Worm (Caenorhabditis elegans) whole organism, young adult: ENCODE results near the gene jmjd-3.3.

Experiments
- B0019.2 ChIP-seq: fragments of 200-800 bp; sonication (Bioruptor generic); conservative IDR thresholded peaks from 2 replicates; pipeline ENCODE4 v1.3.6; 2022; ENCODE audit warnings: missing genetic modification reagents, missing genetic modification characterization, missing compliant biosample characterization
- B0336.3 ChIP-seq: fragments of 200-800 bp; sonication (Bioruptor generic); IDR thresholded peaks from 2 replicates; pipeline ENCODE4 v1.3.6; 2022; ENCODE audit warnings: missing genetic modification characterization, missing compliant biosample characterization
- C17E4.6 ChIP-seq: fragments of 200-800 bp; sonication (Bioruptor generic); IDR thresholded peaks from 2 replicates; pipeline ENCODE4 v1.3.6; 2022; ENCODE audit warnings: missing genetic modification reagents, missing genetic modification characterization, missing compliant biosample characterization
- D2030.7 ChIP-seq: fragments of 200-800 bp; sonication (Bioruptor generic); IDR thresholded peaks from 2 replicates; pipeline ENCODE4 v1.3.6; 2022; ENCODE audit warnings: missing genetic modification reagents, missing genetic modification characterization, missing compliant biosample characterization
- F10E7.11 ChIP-seq: sonication (generic microtip); optimal IDR thresholded peaks from 2 replicates; lab custom pipeline; 2017; ENCODE audit warnings: mild to moderate bottlenecking, missing genetic modification characterization, moderate library complexity, missing compliant biosample characterization
- F49E8.2 ChIP-seq: sonication (generic microtip); optimal IDR thresholded peaks from 3 replicates; lab custom pipeline; 2017; ENCODE audit warnings: missing genetic modification characterization, mild to moderate bottlenecking, missing compliant biosample characterization, antibody characterized with exemption, moderate library complexity; ENCODE audit not compliant: insufficient read depth
- F55B11.4 ChIP-seq: sonication (generic microtip); optimal IDR thresholded peaks from 2 replicates; lab custom pipeline; 2016; ENCODE audit warnings: missing compliant biosample characterization, missing genetic modification characterization, borderline replicate concordance; ENCODE audit not compliant: insufficient read depth
- K11D2.4 ChIP-seq: fragments of 200-800 bp; sonication (Bioruptor generic); IDR thresholded peaks from 2 replicates; pipeline ENCODE4 v1.3.6; 2022; ENCODE audit warnings: missing genetic modification reagents, missing genetic modification characterization, missing compliant biosample characterization
- K12H6.12 ChIP-seq: fragments of 200-800 bp; sonication (Bioruptor generic); optimal IDR thresholded peaks from 2 replicates; lab custom pipeline; 2018; ENCODE audit warnings: mild to moderate bottlenecking, missing genetic modification characterization, missing compliant biosample characterization
- Y53G8AR.9 ChIP-seq: fragments of 200-800 bp; sonication (Bioruptor generic); conservative IDR thresholded peaks from 2 replicates; pipeline ENCODE4 v1.3.6; 2022; ENCODE audit warnings: missing genetic modification reagents, missing genetic modification characterization, missing compliant biosample characterization
- Y67H2A.10 ChIP-seq: fragments of 200-800 bp; sonication (Bioruptor generic); conservative IDR thresholded peaks from 2 replicates; pipeline ENCODE4 v1.3.6; 2022; ENCODE audit warnings: missing genetic modification reagents, missing genetic modification characterization, missing compliant biosample characterization
- athp-1 ChIP-seq: sonication (generic microtip); optimal IDR thresholded peaks from 2 replicates; lab custom pipeline; 2017; ENCODE audit warnings: mild to moderate bottlenecking, missing genetic modification characterization, missing compliant biosample characterization
- attf-5 ChIP-seq: fragments of 200-800 bp; sonication (Bioruptor generic); optimal IDR thresholded peaks from 2 replicates; lab custom pipeline; 2018; ENCODE audit warnings: mild to moderate bottlenecking, missing genetic modification characterization, missing compliant biosample characterization
- bed-2 ChIP-seq: fragments of 200-800 bp; sonication (Bioruptor generic); IDR thresholded peaks from 2 replicates; pipeline ENCODE4 v1.3.6; 2022; ENCODE audit warnings: missing genetic modification reagents, missing genetic modification characterization, missing compliant biosample characterization
- ceh-79 ChIP-seq: sonication (generic microtip); optimal IDR thresholded peaks from 2 replicates; lab custom pipeline; 2017; ENCODE audit warnings: mild to moderate bottlenecking, missing genetic modification characterization, missing compliant biosample characterization
- ceh-91 ChIP-seq: fragments of 200-800 bp; sonication (Bioruptor generic); IDR thresholded peaks from 2 replicates; pipeline ENCODE4 v1.3.6; 2022; ENCODE audit warnings: missing genetic modification reagents, missing genetic modification characterization, missing compliant biosample characterization
- chd-7 ChIP-seq: sonication (generic microtip); optimal IDR thresholded peaks from 2 replicates; lab custom pipeline; 2016; ENCODE audit warnings: mild to moderate bottlenecking, missing genetic modification characterization, moderate library complexity, missing compliant biosample characterization
- dpl-1 ChIP-seq: fragments of 150-350 bp; optimal IDR thresholded peaks from 2 replicates; lab custom pipeline; 2014; ENCODE audit warnings: missing biosample characterization, missing genetic modification reagents, missing genetic modification characterization
- egrh-3 ChIP-seq: fragments of 200-800 bp; sonication (Bioruptor generic); IDR thresholded peaks from 2 replicates; pipeline ENCODE4 v1.3.6; 2022; ENCODE audit warnings: missing genetic modification reagents, missing genetic modification characterization, missing compliant biosample characterization
- let-607 ChIP-seq, 2 experiments: fragments of 200-800 bp in 1 of 2; sonication (Bioruptor generic) in 1 of 2; sonication (generic microtip) in 1 of 2; optimal IDR thresholded peaks; 2 replicates each; lab custom pipeline; 2016 to 2018; ENCODE audit warnings: mild to moderate bottlenecking in 2 of 2, missing compliant biosample characterization in 2 of 2, missing genetic modification characterization in 2 of 2, moderate library complexity in 2 of 2, missing genotype in 1 of 2
- lir-1 ChIP-seq: fragments of 200-800 bp; sonication (Bioruptor generic); conservative IDR thresholded peaks from 2 replicates; pipeline ENCODE4 v1.3.6; 2022; ENCODE audit warnings: missing genetic modification reagents, missing genetic modification characterization, missing compliant biosample characterization
- madf-3 ChIP-seq: fragments of 200-800 bp; sonication (Bioruptor generic); IDR thresholded peaks from 2 replicates; pipeline ENCODE4 v1.3.6; 2022; ENCODE audit warnings: missing genetic modification reagents, missing genetic modification characterization, missing compliant biosample characterization
- nhr-120 ChIP-seq: fragments of 200-800 bp; sonication (Bioruptor generic); IDR thresholded peaks from 2 replicates; pipeline ENCODE4 v1.3.6; 2022; ENCODE audit warnings: missing genetic modification characterization, missing compliant biosample characterization
- nhr-179 ChIP-seq: sonication (generic microtip); optimal IDR thresholded peaks from 2 replicates; lab custom pipeline; 2016; ENCODE audit warnings: mild to moderate bottlenecking, missing genetic modification characterization, missing compliant biosample characterization
- nhr-80 ChIP-seq: sonication (generic microtip); optimal IDR thresholded peaks from 2 replicates; lab custom pipeline; 2016; ENCODE audit warnings: missing genetic modification characterization, missing compliant biosample characterization
- pbrm-1 ChIP-seq: fragments of 200-800 bp; sonication (Bioruptor generic); IDR thresholded peaks from 2 replicates; pipeline ENCODE4 v1.3.6; 2022; ENCODE audit warnings: missing genetic modification reagents, missing genetic modification characterization, missing compliant biosample characterization
- pha-4 ChIP-seq: fragments of 150-350 bp; sonication (generic microtip); optimal IDR thresholded peaks from 2 replicates; lab custom pipeline; 2014; ENCODE audit warnings: missing biosample characterization, missing genetic modification reagents, missing genetic modification characterization
- repo-1 ChIP-seq: sonication (generic microtip); optimal IDR thresholded peaks from 2 replicates; lab custom pipeline; 2017; ENCODE audit warnings: mild to moderate bottlenecking, missing genetic modification characterization, missing compliant biosample characterization
- rpc-1 ChIP-seq, 2 experiments: fragments of 150-350 bp in 1 of 2; sonication (generic microtip) in 1 of 2; optimal IDR thresholded peaks; 2 replicates each; lab custom pipeline; 2014 to 2018; ENCODE audit warnings: missing biosample characterization in 1 of 2, missing genetic modification characterization in 1 of 2, missing genetic modification reagents in 1 of 2, missing genotype in 1 of 2
- sea-2 ChIP-seq: fragments of 200-800 bp; sonication (Bioruptor generic); IDR thresholded peaks from 2 replicates; pipeline ENCODE4 v1.3.6; 2022; ENCODE audit warnings: missing genetic modification characterization, missing compliant biosample characterization
- snpc-1.1 ChIP-seq: sonication (generic microtip); optimal IDR thresholded peaks from 2 replicates; lab custom pipeline; 2017; ENCODE audit warnings: missing genetic modification characterization, mild to moderate bottlenecking, missing compliant biosample characterization, antibody characterized with exemption, moderate library complexity, missing genotype, missing genetic modification reagents; ENCODE audit not compliant: insufficient read depth
- snpc-4 ChIP-seq, 5 experiments: fragments of 150-350 bp in 1 of 5; sonication (generic microtip) in 4 of 5; optimal IDR thresholded peaks; 2 replicates each; lab custom pipeline; 2014 to 2018; ENCODE audit warnings: missing genetic modification characterization in 5 of 5, missing biosample characterization in 3 of 5, antibody characterized with exemption in 2 of 5, mild to moderate bottlenecking in 2 of 5, missing compliant biosample characterization in 2 of 5, missing genotype in 2 of 5, moderate library complexity in 2 of 5, missing genetic modification reagents in 1 of 5
- sptf-2 ChIP-seq: fragments of 200-800 bp; sonication (Bioruptor generic); optimal IDR thresholded peaks from 2 replicates; lab custom pipeline; 2018; ENCODE audit warnings: mild to moderate bottlenecking, missing genetic modification characterization, missing compliant biosample characterization
- tbx-9 ChIP-seq: sonication (generic microtip); optimal IDR thresholded peaks from 2 replicates; lab custom pipeline; 2016; ENCODE audit warnings: borderline replicate concordance, missing genetic modification characterization, inconsistent platforms, missing compliant biosample characterization
- tlf-1 ChIP-seq: fragments of 200-800 bp; sonication (Bioruptor generic); optimal IDR thresholded peaks from 2 replicates; lab custom pipeline; 2018; ENCODE audit warnings: mild to moderate bottlenecking, missing genetic modification characterization, missing compliant biosample characterization
- unc-130 ChIP-seq: sonication (generic microtip); optimal IDR thresholded peaks from 2 replicates; lab custom pipeline; 2016; ENCODE audit warnings: missing genetic modification reagents, missing genetic modification characterization, missing compliant biosample characterization
- unc-62 ChIP-seq: fragments of 150-350 bp; optimal IDR thresholded peaks from 2 replicates; lab custom pipeline; 2014; ENCODE audit warnings: missing biosample characterization, missing genetic modification reagents, missing genetic modification characterization
- xnd-1 ChIP-seq: sonication (generic microtip); optimal IDR thresholded peaks from 2 replicates; lab custom pipeline; 2016; ENCODE audit warnings: missing genotype, missing genetic modification reagents, missing genetic modification characterization, missing compliant biosample characterization
- zfh-2 ChIP-seq: fragments of 200-800 bp; sonication (Bioruptor generic); conservative IDR thresholded peaks from 2 replicates; pipeline ENCODE4 v1.3.6; 2022; ENCODE audit warnings: missing genetic modification reagents, missing genetic modification characterization, missing compliant biosample characterization
- zim-3 ChIP-seq: sonication (generic microtip); optimal IDR thresholded peaks from 2 replicates; lab custom pipeline; 2017; ENCODE audit warnings: mild to moderate bottlenecking, missing genetic modification characterization, moderate library complexity, missing compliant biosample characterization

jmjd-3.3 gene

ce11 chrX:13469907-13470647 is 33.9 kb downstream of the jmjd-3.3 start:
- TF ChIP-seq K11D2.4: no peak
- no peak for TF ChIP-seq C17E4.6 (GFP tag; lab: Robert Waterston, UW)
- TF ChIP-seq F49E8.2 (tag; lab: Kevin White, UChicago): no peak
- peak; percentile 75; the same call in 1 of the 2 replicates for TF ChIP-seq egrh-3 (GFP tag; lab: Robert Waterston, UW)
- TF ChIP-seq nhr-179 (tag; lab: Kevin White, UChicago): peak; percentile 29
- no peak for TF ChIP-seq pbrm-1
- TF ChIP-seq tbx-9: no peak
- no peak for TF ChIP-seq K12H6.12 (tag; lab: Kevin White, UChicago)
- TF ChIP-seq B0019.2 (GFP tag; lab: Robert Waterston, UW): no peak
- TF ChIP-seq xnd-1 (tag; lab: Kevin White, UChicago): no peak
- TF ChIP-seq ceh-79 (tag; lab: Kevin White, UChicago): peak; percentile 13
- no peak for TF ChIP-seq repo-1 (tag; lab: Kevin White, UChicago)
- TF ChIP-seq B0336.3 (GFP tag; lab: Robert Waterston, UW): 0 out of 2 replicates have a peak, but pooled peaks have one; percentile 38
- TF ChIP-seq zfh-2 (GFP tag; lab: Robert Waterston, UW): peak; percentile 90
- peak; percentile 58; the same call in 1 of the 2 replicates for TF ChIP-seq sea-2
- no peak for TF ChIP-seq snpc-1.1 (tag; lab: Kevin White, UChicago)

- TF ChIP-seq nhr-80 (tag; lab: Kevin White, UChicago): peak; percentile 22
- no peak for TF ChIP-seq F55B11.4 (tag; lab: Kevin White, UChicago)
Measured at ce11 chrX:13471855-13472254, 35.6 kb downstream of the jmjd-3.3 start, which contains the start of gene tre-4. TSS of gene tre-4 (plus strand) at chrX:13472155.

DNA sequence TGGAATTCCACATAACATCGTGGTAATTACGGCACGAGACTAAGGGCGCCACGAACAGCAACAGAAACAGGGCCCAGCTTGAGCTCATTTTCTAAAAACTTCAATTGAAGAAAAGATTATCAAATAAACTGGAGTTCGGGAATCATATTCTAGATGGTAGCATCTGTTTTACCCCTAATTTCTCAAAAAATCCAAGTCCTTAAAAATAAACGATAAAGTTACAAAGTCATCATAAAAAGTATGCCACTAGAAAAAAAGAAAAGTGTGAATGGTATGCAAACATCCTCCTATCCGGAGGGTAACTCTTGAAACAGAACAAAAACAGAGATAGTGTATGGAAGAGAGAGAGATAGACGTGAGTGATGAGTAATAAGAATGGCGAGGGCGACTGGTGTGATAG is 41.1 kb downstream of the jmjd-3.3 start, which contains the start of gene efn-3:
Gene efn-3 (minus strand): TSS at position 101 of the 400 bp plus-strand sequence.
- TF ChIP-seq Y53G8AR.9 (GFP tag; lab: Robert Waterston, UW) (no peak), snpc-4 (GFP tag; optimal IDR thresholded peaks at IDR 0.05; lab: Kevin White, UChicago) (no peak), snpc-4 (tag; optimal IDR thresholded peaks at IDR 0.05; lab: Kevin White, UChicago) (no peak), madf-3 (GFP tag; lab: Robert Waterston, UW) (no peak), pha-4 (tag; lab: Kevin White, UChicago) (no peak), ceh-91 (GFP tag; lab: Robert Waterston, UW) (no peak), bed-2 (GFP tag; lab: Robert Waterston, UW) (no peak), athp-1 (no peak), attf-5 (GFP tag; lab: Kevin White, UChicago) (no peak), zim-3 (no peak), lir-1 (GFP tag; lab: Robert Waterston, UW) (no peak)

DNA sequence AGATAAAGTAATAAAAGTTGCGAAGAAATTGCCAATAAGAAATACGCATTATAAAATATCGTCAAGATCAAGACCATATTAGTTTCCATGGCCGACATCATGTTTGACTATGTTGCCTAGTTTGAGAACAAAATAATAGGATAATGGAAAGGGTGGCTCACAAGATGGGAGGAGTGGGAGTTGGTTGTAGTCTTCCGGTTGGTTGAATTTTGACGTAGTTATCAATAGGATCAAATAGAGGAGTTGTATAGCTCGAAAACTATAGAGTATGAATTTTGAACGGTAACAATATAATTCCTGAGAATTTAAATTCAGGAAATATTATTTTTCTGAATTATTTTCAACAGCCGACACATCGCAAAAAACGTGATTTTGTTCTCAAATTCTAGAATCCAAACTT is 45.5 kb downstream of the jmjd-3.3 start, which contains the start of gene srd-50:
Gene srd-50 (minus strand): TSS at position 101 of the 400 bp plus-strand sequence.
- TF ChIP-seq chd-7 (no peak), zfh-2 (GFP tag; lab: Robert Waterston, UW) (no peak), Y67H2A.10 (GFP tag; lab: Robert Waterston, UW) (no peak), unc-62 (GFP tag; lab: Kevin White, UChicago) (no peak), xnd-1 (tag; lab: Kevin White, UChicago) (no peak), D2030.7 (GFP tag; lab: Robert Waterston, UW) (no peak), egrh-3 (GFP tag; lab: Robert Waterston, UW) (no peak), attf-5 (GFP tag; lab: Kevin White, UChicago) (no peak), sptf-2 (GFP tag; lab: Kevin White, UChicago) (no peak), tlf-1 (GFP tag; lab: Kevin White, UChicago) (no peak), ceh-91 (GFP tag; lab: Robert Waterston, UW) (no peak), nhr-120 (GFP tag; lab: Robert Waterston, UW) (no peak), athp-1 (no peak), dpl-1 (no peak), Y53G8AR.9 (GFP tag; lab: Robert Waterston, UW) (no peak), B0336.3 (GFP tag; lab: Robert Waterston, UW) (no peak), unc-130 (GFP tag; lab: Kevin White, UChicago) (no peak), F10E7.11 (tag; lab: Kevin White, UChicago) (no peak), rpc-1 (optimal IDR thresholded peaks at IDR 0.05; lab: Kevin White, UChicago) (no peak), rpc-1 (tag; optimal IDR thresholded peaks at IDR 0.05; lab: Kevin White, UChicago) (no peak), let-607 (tag; optimal IDR thresholded peaks at IDR 0.05; lab: Kevin White, UChicago) (no peak)
- TF ChIP-seq, all 124 proteins: peak for 0
